Fruit fly (Drosophila melanogaster): Measurements from ENCODE around the gene Spindly.
A peak's percentile ranks its signal among the peaks of the same experiment; 100 is the strongest.

Gene Spindly

DNA sequence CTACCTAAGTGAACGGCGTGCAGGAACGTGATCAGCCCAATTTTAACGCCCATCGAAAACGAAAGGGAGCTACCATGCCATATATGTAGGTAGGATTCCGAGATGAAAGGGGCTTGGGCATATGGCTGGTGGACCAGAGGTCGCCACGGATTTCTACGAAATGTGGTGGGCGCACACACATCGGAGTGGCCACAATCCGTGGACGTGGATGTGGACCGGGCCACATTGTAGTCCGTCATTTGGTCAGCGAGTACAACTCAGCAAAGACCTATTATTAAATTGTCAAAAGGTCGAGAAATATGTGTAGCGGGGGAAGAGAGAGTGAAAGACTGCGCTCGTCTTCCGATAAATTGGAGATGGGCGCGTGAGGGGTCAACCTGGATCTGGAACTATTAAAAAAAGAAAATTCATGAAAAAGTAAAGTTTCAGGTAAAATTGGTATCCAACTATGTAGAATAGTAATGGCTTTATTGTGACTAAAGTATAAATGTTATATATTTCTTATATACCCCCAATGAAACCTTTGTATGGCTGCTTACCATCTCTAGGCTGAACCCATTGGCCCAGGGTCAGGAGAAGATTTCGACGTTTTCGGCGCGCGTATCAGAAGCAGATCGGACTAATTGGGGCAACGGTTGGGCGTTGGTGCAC, 25.4 kb upstream of the Spindly start (continued):
- no peak for TF ChIP-seq Dp (GFP tag; optimal IDR thresholded peaks at IDR 0.05)
- peak; percentile 50; the same call in 2 of the 3 replicates for TF ChIP-seq knrl (GFP tag; IDR thresholded peaks at IDR 0.05; ENCODE audit: partially characterized antibody)
- peak; percentile 15 for TF ChIP-seq nmo (GFP tag; optimal IDR thresholded peaks at IDR 0.05)
- TF ChIP-seq CG4328 (GFP tag; optimal IDR thresholded peaks at IDR 0.05): no peak
- no peak for TF ChIP-seq CG12942 (GFP tag; optimal IDR thresholded peaks at IDR 0.05)
- no peak for TF ChIP-seq Ets97D (GFP tag; optimal IDR thresholded peaks at IDR 0.05)
- TF ChIP-seq Dad (GFP tag; optimal IDR thresholded peaks at IDR 0.05): no peak
- no peak for TF ChIP-seq rib (GFP tag; IDR thresholded peaks at IDR 0.05)
- no peak for TF ChIP-seq Hr39 (optimal IDR thresholded peaks at IDR 0.05)
- TF ChIP-seq CG10321 (GFP tag; IDR thresholded peaks at IDR 0.05): no peak
- no peak for TF ChIP-seq Oli (tag; optimal IDR thresholded peaks at IDR 0.05)
- peak; percentile 56 for TF ChIP-seq BEAF-32 (GFP tag; optimal IDR thresholded peaks at IDR 0.05)
- no peak for TF ChIP-seq Ptx1 (GFP tag; IDR thresholded peaks at IDR 0.05)
- TF ChIP-seq croc (GFP tag; conservative IDR thresholded peaks at IDR 0.05): no peak
- TF ChIP-seq ham (GFP tag; IDR thresholded peaks at IDR 0.05): no peak
- TF ChIP-seq CrebB (tag; optimal IDR thresholded peaks at IDR 0.05): no peak
- peak; percentile 64 for TF ChIP-seq Scr (GFP tag; IDR thresholded peaks at IDR 0.05; ENCODE audit: partially characterized antibody)
- TF ChIP-seq CG32767 (GFP tag; IDR thresholded peaks at IDR 0.05): 0 out of 2 replicates have a peak, but pooled peaks have one; percentile 17
- TF ChIP-seq CG31365 (tag; optimal IDR thresholded peaks at IDR 0.05): no peak
- TF ChIP-seq CG42726 (GFP tag; IDR thresholded peaks at IDR 0.05; ENCODE audit: partially characterized antibody): no peak
- no peak for TF ChIP-seq luna (GFP tag; optimal IDR thresholded peaks at IDR 0.05)
- no peak for TF ChIP-seq CG31388 (GFP tag; optimal IDR thresholded peaks at IDR 0.05)
- TF ChIP-seq hth (optimal IDR thresholded peaks at IDR 0.05): no peak
- no peak for TF ChIP-seq al (GFP tag; IDR thresholded peaks at IDR 0.05)
- TF ChIP-seq CG10654 (GFP tag; optimal IDR thresholded peaks at IDR 0.05): no peak
- TF ChIP-seq CG12744 (GFP tag; optimal IDR thresholded peaks at IDR 0.05): no peak
- TF ChIP-seq CG2202 (tag; optimal IDR thresholded peaks at IDR 0.05): peak; percentile 6
- TF ChIP-seq CG7963 (GFP tag; IDR thresholded peaks at IDR 0.05; ENCODE audit: partially characterized antibody): no peak
- TF ChIP-seq Spps (tag; optimal IDR thresholded peaks at IDR 0.05): peak; percentile 32
- no peak for TF ChIP-seq CG11247 (GFP tag; IDR thresholded peaks at IDR 0.05)
- TF ChIP-seq sug (tag; optimal IDR thresholded peaks at IDR 0.05): no peak
- no peak for TF ChIP-seq chinmo (GFP tag; IDR thresholded peaks at IDR 0.05; ENCODE audit: partially characterized antibody)
- TF ChIP-seq abd-A (tag; optimal IDR thresholded peaks at IDR 0.05): no peak
- TF ChIP-seq CG11504 (tag; optimal IDR thresholded peaks at IDR 0.05): peak; percentile 32
- no peak for TF ChIP-seq B-H2 (GFP tag; optimal IDR thresholded peaks at IDR 0.05)
- TF ChIP-seq CG18599 (GFP tag; optimal IDR thresholded peaks at IDR 0.05): no peak
- no peak for TF ChIP-seq tup (GFP tag; optimal IDR thresholded peaks at IDR 0.05)
- no peak for TF ChIP-seq CG5180 (GFP tag; optimal IDR thresholded peaks at IDR 0.05)
- peak; percentile 55 for TF ChIP-seq CG10979 (tag; optimal IDR thresholded peaks at IDR 0.05)
- TF ChIP-seq CG7357 (GFP tag; IDR thresholded peaks at IDR 0.05): 0 out of 3 replicates have a peak, but pooled peaks have one; percentile 14
- no peak for TF ChIP-seq oc (tag; optimal IDR thresholded peaks at IDR 0.05)
- no peak for TF ChIP-seq ap (GFP tag; IDR thresholded peaks at IDR 0.05)
- TF ChIP-seq CG10267 (tag; optimal IDR thresholded peaks at IDR 0.05): peak; percentile 35
- TF ChIP-seq CG1233 (GFP tag; optimal IDR thresholded peaks at IDR 0.05): peak; percentile 27
- no peak for TF ChIP-seq CG14965 (GFP tag; optimal IDR thresholded peaks at IDR 0.05; ENCODE audit: borderline replicate concordance)
- TF ChIP-seq dimm (GFP tag; IDR thresholded peaks at IDR 0.05): no peak
- no peak for TF ChIP-seq hbn (GFP tag; IDR thresholded peaks at IDR 0.05; ENCODE audit: partially characterized antibody)
- no peak for TF ChIP-seq ATbp (GFP tag; optimal IDR thresholded peaks at IDR 0.05)
- no peak for TF ChIP-seq Dfd (GFP tag; optimal IDR thresholded peaks at IDR 0.05)

Measured in whole organism, embryonic.